Worm (Caenorhabditis elegans) whole organism, young adult: ENCODE results near the gene nhr-153.

Experiments used
- him-1 ChIP-seq: sonication (generic microtip); optimal IDR thresholded peaks from 2 replicates; lab custom pipeline; 2016; ENCODE audit warnings: missing genotype, missing genetic modification reagents, missing genetic modification characterization, missing compliant biosample characterization
- nfya-2 ChIP-seq: fragments of 200-800 bp; sonication (Bioruptor generic); IDR thresholded peaks from 2 replicates; pipeline ENCODE4 v1.3.6; 2022; ENCODE audit warnings: missing genetic modification reagents, missing genetic modification characterization, missing compliant biosample characterization

- TF ChIP-seq nfya-2 = no peak
- no peak for TF ChIP-seq him-1 (tag; lab: Kevin White, UChicago)
Observed at ce11 chrV:12095865-12096264, 8.2 kb upstream of the nhr-153 start, which contains the start of gene nhr-207.
